Worm (Caenorhabditis elegans) whole organism, late embryonic: ENCODE results near the gene ugt-15.

ENCODE experiments used
- elt-2 ChIP-seq: sonication (generic microtip); optimal IDR thresholded peaks from 2 replicates; lab custom pipeline; 2016; ENCODE audit warnings: missing genetic modification reagents, missing genetic modification characterization, missing compliant biosample characterization
- hlh-15 ChIP-seq: sonication (generic microtip); optimal IDR thresholded peaks from 2 replicates; lab custom pipeline; 2016; ENCODE audit warnings: missing genetic modification characterization, missing compliant biosample characterization
- nfya-1 ChIP-seq: sonication (generic microtip); optimal IDR thresholded peaks from 2 replicates; lab custom pipeline; 2017; ENCODE audit warnings: missing genetic modification characterization, mild to moderate bottlenecking, missing compliant biosample characterization, antibody characterized with exemption, moderate library complexity
- pha-4 ChIP-seq: fragments of 150-350 bp; optimal IDR thresholded peaks from 2 replicates; lab custom pipeline; 2018; ENCODE audit warnings: missing biosample characterization, missing genetic modification reagents, missing genetic modification characterization
- syd-9 ChIP-seq: sonication (generic microtip); optimal IDR thresholded peaks from 2 replicates; lab custom pipeline; 2016; ENCODE audit warnings: mild to moderate bottlenecking, missing genetic modification characterization, moderate library complexity, missing compliant biosample characterization

- no peak for TF ChIP-seq pha-4 (tag; lab: Kevin White, UChicago)
- TF ChIP-seq elt-2 (tag; lab: Kevin White, UChicago): no peak
- no peak for TF ChIP-seq syd-9
- no peak for TF ChIP-seq hlh-15 (tag; lab: Kevin White, UChicago)
- TF ChIP-seq nfya-1 (tag; lab: Kevin White, UChicago): no peak
Measured at ce11 chrV:12871753-12872152, 44.4 kb downstream of the ugt-15 start, which contains the start of gene bus-19.
